Fruit fly (Drosophila melanogaster) whole organism, adult: ENCODE measurements around the gene Obp83g.
A peak's percentile ranks its signal among the peaks of the same experiment; 100 is the strongest.

Experiments
- CG11617 ChIP-seq: fragments of 200-800 bp; sonication (Bioruptor generic); optimal IDR thresholded peaks from 2 replicates; lab custom pipeline; 2017; ENCODE audit warnings: mild to moderate bottlenecking, missing biosample characterization, missing genetic modification reagents, missing genetic modification characterization
- CG12768 ChIP-seq: fragments of 200-800 bp; sonication (Bioruptor generic); optimal IDR thresholded peaks from 2 replicates; lab custom pipeline; 2017; ENCODE audit warnings: missing biosample characterization, missing genetic modification characterization, mild to moderate bottlenecking, moderate library complexity, missing genetic modification reagents
- CG14711 ChIP-seq: fragments of 200-800 bp; sonication (Bioruptor generic); optimal IDR thresholded peaks from 2 replicates; lab custom pipeline; 2018; ENCODE audit warnings: missing biosample characterization, mild to moderate bottlenecking, missing genetic modification characterization, moderate library complexity
- CG1620 ChIP-seq: fragments of 200-800 bp; sonication (Bioruptor generic); optimal IDR thresholded peaks from 2 replicates; lab custom pipeline; 2016; ENCODE audit warnings: missing biosample characterization, missing genetic modification characterization
- CG33017 ChIP-seq: fragments of 200-800 bp; sonication (Bioruptor generic); optimal IDR thresholded peaks from 2 replicates; lab custom pipeline; 2018; ENCODE audit warnings: missing biosample characterization, mild to moderate bottlenecking, missing genetic modification characterization, moderate library complexity
- CG5204 ChIP-seq: fragments of 200-800 bp; sonication (Bioruptor generic); optimal IDR thresholded peaks from 2 replicates; lab custom pipeline; 2016; ENCODE audit warnings: missing biosample characterization, missing genetic modification characterization
- CG7045 ChIP-seq: fragments of 200-800 bp; sonication (Bioruptor generic); optimal IDR thresholded peaks from 2 replicates; lab custom pipeline; 2017; ENCODE audit warnings: missing biosample characterization, mild to moderate bottlenecking, missing genetic modification characterization
- CG7101 ChIP-seq: fragments of 200-800 bp; sonication (Bioruptor generic); optimal IDR thresholded peaks from 2 replicates; lab custom pipeline; 2018; ENCODE audit warnings: missing biosample characterization, mild to moderate bottlenecking, missing genetic modification characterization, moderate library complexity
- Clk ChIP-seq: fragments of 200-800 bp; sonication (Bioruptor generic); optimal IDR thresholded peaks from 2 replicates; lab custom pipeline; 2017; ENCODE audit warnings: missing biosample characterization, missing genetic modification characterization
- Crg-1 ChIP-seq: fragments of 200-800 bp; sonication (Bioruptor generic); optimal IDR thresholded peaks from 2 replicates; lab custom pipeline; 2016; ENCODE audit warnings: missing biosample characterization, missing genetic modification characterization
- Hr96 ChIP-seq: fragments of 200-800 bp; sonication (Bioruptor generic); optimal IDR thresholded peaks from 2 replicates; lab custom pipeline; 2016; ENCODE audit warnings: missing biosample characterization, missing genetic modification characterization
- Mnt ChIP-seq: fragments of 200-800 bp; sonication (Bioruptor generic); optimal IDR thresholded peaks from 2 replicates; lab custom pipeline; 2016; ENCODE audit warnings: missing biosample characterization, mild to moderate bottlenecking, missing genetic modification characterization
- bab1 ChIP-seq: fragments of 200-800 bp; sonication (Bioruptor generic); optimal IDR thresholded peaks from 3 replicates; lab custom pipeline; 2019; ENCODE audit warnings: missing biosample characterization, mild to moderate bottlenecking, missing genetic modification characterization, moderate library complexity
- cic ChIP-seq: fragments of 200-800 bp; sonication (Bioruptor generic); optimal IDR thresholded peaks from 2 replicates; lab custom pipeline; 2017; ENCODE audit warnings: missing biosample characterization, mild to moderate bottlenecking, missing genetic modification characterization, moderate library complexity
- cnc ChIP-seq, 2 experiments: fragments of >200 bp; optimal IDR thresholded peaks; 2 replicates each; lab custom pipeline; 2017
- kay ChIP-seq: fragments of 200-800 bp; sonication (Bioruptor generic); peaks from one replicate; lab custom pipeline; 2016; ENCODE audit warnings: missing biosample characterization, missing genetic modification characterization, borderline replicate concordance
- ovo ChIP-seq: fragments of 200-800 bp; sonication (Bioruptor generic); optimal IDR thresholded peaks from 2 replicates; lab custom pipeline; 2016; ENCODE audit warnings: missing biosample characterization, missing genetic modification characterization
- pad ChIP-seq: fragments of 200-800 bp; sonication (Bioruptor generic); optimal IDR thresholded peaks from 3 replicates; lab custom pipeline; 2017; ENCODE audit warnings: missing biosample characterization, missing genetic modification characterization, mild to moderate bottlenecking, moderate library complexity, missing genetic modification reagents
- tj ChIP-seq: fragments of 200-800 bp; sonication (Bioruptor generic); optimal IDR thresholded peaks from 3 replicates; lab custom pipeline; 2017; ENCODE audit warnings: missing biosample characterization, mild to moderate bottlenecking, missing genetic modification characterization, moderate library complexity
- toe ChIP-seq: fragments of 200-800 bp; sonication (Bioruptor generic); optimal IDR thresholded peaks from 2 replicates; lab custom pipeline; 2016; ENCODE audit warnings: missing biosample characterization, missing genetic modification characterization

The Obp83g gene

dm6 chr3R:6102318-6102717 lies 9.8 kb downstream of the Obp83g start:
- TF ChIP-seq CG7045 (GFP tag; lab: Kevin White, UChicago) = no peak
- no peak for TF ChIP-seq pad (GFP tag; lab: Kevin White, UChicago)
- no peak for TF ChIP-seq CG33017
- no peak for TF ChIP-seq CG7101 (tag; lab: Kevin White, UChicago)
- TF ChIP-seq Crg-1 (GFP tag; lab: Kevin White, UChicago) = no peak
- no peak for TF ChIP-seq Clk
- TF ChIP-seq bab1 (GFP tag; lab: Kevin White, UChicago) = no peak
- no peak for TF ChIP-seq CG5204 (GFP tag; lab: Kevin White, UChicago)
- TF ChIP-seq CG1620 (GFP tag; lab: Kevin White, UChicago) = no peak
- no peak for TF ChIP-seq toe (GFP tag; lab: Kevin White, UChicago)
- no peak for TF ChIP-seq CG11617
- TF ChIP-seq CG14711 (tag; lab: Kevin White, UChicago) = no peak
- no peak for TF ChIP-seq Mnt (GFP tag; lab: Kevin White, UChicago)
- no peak for TF ChIP-seq Hr96 (GFP tag; lab: Kevin White, UChicago)
- TF ChIP-seq CG12768 (GFP tag; lab: Kevin White, UChicago) = no peak
- TF ChIP-seq cic (GFP tag; lab: Kevin White, UChicago) = no peak

- peak; percentile 2 for TF ChIP-seq ovo
- TF ChIP-seq CG12768 (GFP tag; lab: Kevin White, UChicago) = no peak
Measured at dm6 chr3R:6100764-6101163, 11.3 kb downstream of the Obp83g start, which contains the start of gene Gasp. TSS of gene Gasp (minus strand) at chr3R:6100887.

dm6 chr3R:6098320-6098719 lies 13.8 kb downstream of the Obp83g start:
- no peak for TF ChIP-seq CG7101 (tag; lab: Kevin White, UChicago)

dm6 chr3R:6097042-6097441 lies 15.1 kb downstream of the Obp83g start:
- TF ChIP-seq Mnt (GFP tag; lab: Kevin White, UChicago) = no peak
- no peak for TF ChIP-seq cic (GFP tag; lab: Kevin White, UChicago)
- TF ChIP-seq cnc (optimal IDR thresholded peaks at IDR 0.05; lab: Kevin White, UChicago) = no peak
- no peak for TF ChIP-seq CG5204 (GFP tag; lab: Kevin White, UChicago)
- TF ChIP-seq CG1620 (GFP tag; lab: Kevin White, UChicago) = no peak
- no peak for TF ChIP-seq Clk
- no peak for TF ChIP-seq CG7101 (tag; lab: Kevin White, UChicago)
- no peak for TF ChIP-seq CG33017
- no peak for TF ChIP-seq ovo
- TF ChIP-seq CG11617 = no peak
- no peak for TF ChIP-seq tj
- no peak for TF ChIP-seq pad (GFP tag; lab: Kevin White, UChicago)
- TF ChIP-seq Hr96 (GFP tag; lab: Kevin White, UChicago) = no peak
- no peak for TF ChIP-seq CG12768 (GFP tag; lab: Kevin White, UChicago)
- TF ChIP-seq kay (GFP tag; lab: Kevin White, UChicago) = no peak
- TF ChIP-seq CG14711 (tag; lab: Kevin White, UChicago) = no peak
- TF ChIP-seq toe (GFP tag; lab: Kevin White, UChicago) = no peak

dm6 chr3R:6082132-6082531 lies 30.0 kb downstream of the Obp83g start:
- TF ChIP-seq Mnt (GFP tag; lab: Kevin White, UChicago) = no peak

dm6 chr3R:6078183-6078582 lies 33.9 kb downstream of the Obp83g start, which contains the start of gene Or83c:
TSS of gene Or83c (minus strand) at chr3R:6078283.
- TF ChIP-seq cic (GFP tag; lab: Kevin White, UChicago) = no peak
- TF ChIP-seq Hr96 (GFP tag; lab: Kevin White, UChicago) = no peak
- TF ChIP-seq CG11617 = no peak
- TF ChIP-seq Clk = no peak
- TF ChIP-seq CG7045 (GFP tag; lab: Kevin White, UChicago) = no peak
- TF ChIP-seq CG5204 (GFP tag; lab: Kevin White, UChicago) = no peak
